Fruit fly (Drosophila melanogaster) whole organism, wandering third instar larva: ENCODE data around the gene Mps1.

Experiments
- CG32264 ChIP-seq: fragments of 200-800 bp; sonication (Bioruptor generic); optimal IDR thresholded peaks from 2 replicates; lab custom pipeline; 2016; ENCODE audit warnings: missing biosample characterization, missing genetic modification characterization
- HLH106 ChIP-seq: fragments of 200-800 bp; optimal IDR thresholded peaks from 3 replicates; lab custom pipeline; 2019; ENCODE audit warnings: missing biosample characterization, mild to moderate bottlenecking, missing genetic modification characterization, moderate library complexity
- N ChIP-seq: fragments of >200 bp; optimal IDR thresholded peaks from 2 replicates; lab custom pipeline; 2018; ENCODE audit warnings: missing biosample characterization, missing external identifiers, missing genetic modification characterization
- dmrt93B ChIP-seq: fragments of 200-800 bp; sonication (Bioruptor generic); optimal IDR thresholded peaks from 2 replicates; lab custom pipeline; 2018; ENCODE audit warnings: missing biosample characterization, mild to moderate bottlenecking, missing genetic modification characterization
- lola ChIP-seq: fragments of >200 bp; optimal IDR thresholded peaks from 2 replicates; lab custom pipeline; 2017; ENCODE audit warnings: missing biosample characterization, missing genetic modification characterization
- sage ChIP-seq: fragments of 200-800 bp; sonication (Bioruptor generic); optimal IDR thresholded peaks from 2 replicates; lab custom pipeline; 2016; ENCODE audit warnings: missing biosample characterization, mild to moderate bottlenecking, missing genetic modification characterization

DNA sequence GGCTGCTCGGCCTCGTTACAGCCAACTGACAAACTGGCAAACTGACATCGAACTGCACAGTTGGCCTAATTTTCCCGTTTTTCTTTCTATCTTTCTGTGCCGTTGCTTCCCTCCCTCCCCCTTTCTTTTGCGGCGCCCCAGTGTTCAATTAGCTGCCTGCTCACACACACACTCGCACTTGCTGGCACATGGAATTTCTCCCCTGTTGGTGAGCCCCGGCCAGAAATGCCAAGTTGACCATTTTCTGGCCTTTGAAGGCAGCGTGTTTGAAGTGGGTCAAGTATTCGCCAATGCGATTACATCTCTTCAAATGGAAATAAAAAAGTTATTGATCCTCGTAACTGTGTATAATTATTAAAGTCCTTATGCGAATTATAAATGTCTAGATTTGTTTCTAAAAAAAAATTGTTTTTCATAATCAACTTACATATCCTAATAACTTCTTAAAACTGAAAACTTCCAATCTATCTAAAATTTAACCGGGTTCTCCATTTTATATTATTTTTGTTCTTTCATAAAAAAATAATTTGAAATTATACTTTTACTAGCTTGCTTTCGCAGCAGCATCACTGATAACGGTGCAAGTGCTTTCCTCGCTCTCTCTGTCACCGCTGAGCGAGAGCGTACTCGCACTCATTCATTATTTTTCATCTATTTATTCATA lies 9.7 kb downstream of the Mps1 start:
- TF ChIP-seq CG32264 (GFP tag; lab: Kevin White, UChicago) (no peak), N (GFP tag; lab: Kevin White, UChicago) (no peak), HLH106 (peak; percentile 62), dmrt93B (GFP tag; lab: Kevin White, UChicago) (no peak), sage (GFP tag; lab: Kevin White, UChicago) (no peak), lola (GFP tag; lab: Kevin White, UChicago) (no peak)
